Worm (Caenorhabditis elegans) whole organism, L2 larva: Measurements from ENCODE around the gene srd-1.

Experiments
- C34F6.9 ChIP-seq: fragments of 150-350 bp; optimal IDR thresholded peaks from 2 replicates; lab custom pipeline; 2014; ENCODE audit warnings: missing biosample characterization, missing genetic modification characterization
- F13H6.1 ChIP-seq: sonication (generic microtip); optimal IDR thresholded peaks from 2 replicates; lab custom pipeline; 2016; ENCODE audit warnings: missing genetic modification characterization, missing compliant biosample characterization
- R02D3.7 ChIP-seq: fragments of 150-350 bp; optimal IDR thresholded peaks from 2 replicates; lab custom pipeline; 2014; ENCODE audit warnings: missing biosample characterization, missing genetic modification characterization
- Y55F3AM.14 ChIP-seq: fragments of 200-800 bp; sonication (Bioruptor generic); optimal IDR thresholded peaks from 2 replicates; lab custom pipeline; 2018; ENCODE audit warnings: mild to moderate bottlenecking, missing genetic modification characterization, missing compliant biosample characterization
- ZK546.5 ChIP-seq: sonication (generic microtip); optimal IDR thresholded peaks from 2 replicates; lab custom pipeline; 2017; ENCODE audit warnings: missing biosample characterization, missing genetic modification characterization
- aly-2 ChIP-seq: fragments of 150-350 bp; optimal IDR thresholded peaks from 2 replicates; lab custom pipeline; 2014; ENCODE audit warnings: missing biosample characterization, missing genetic modification characterization
- ama-1 ChIP-seq: fragments of 150-350 bp; optimal IDR thresholded peaks from 2 replicates; lab custom pipeline; 2018; ENCODE audit warnings: inconsistent platforms
- blmp-1 ChIP-seq: sonication (generic microtip); optimal IDR thresholded peaks from 2 replicates; lab custom pipeline; 2017; ENCODE audit warnings: missing genetic modification characterization, mild to moderate bottlenecking, missing compliant biosample characterization, antibody characterized with exemption, moderate library complexity; ENCODE audit not compliant: insufficient read depth
- ceh-16 ChIP-seq: fragments of 150-350 bp; optimal IDR thresholded peaks from 2 replicates; lab custom pipeline; 2014; ENCODE audit warnings: missing biosample characterization, missing genetic modification characterization
- crh-2 ChIP-seq: sonication (generic microtip); optimal IDR thresholded peaks from 2 replicates; lab custom pipeline; 2017; ENCODE audit warnings: missing biosample characterization, missing genetic modification characterization
- dmd-4 ChIP-seq: sonication (generic microtip); optimal IDR thresholded peaks from 2 replicates; lab custom pipeline; 2017; ENCODE audit warnings: missing biosample characterization, missing genetic modification characterization
- egl-27 ChIP-seq: sonication (generic microtip); optimal IDR thresholded peaks from 3 replicates; lab custom pipeline; 2017; ENCODE audit warnings: missing biosample characterization, missing genetic modification reagents, missing genetic modification characterization
- elt-3 ChIP-seq: sonication (generic microtip); optimal IDR thresholded peaks from 2 replicates; lab custom pipeline; 2017; ENCODE audit warnings: missing biosample characterization, missing genetic modification characterization
- fos-1 ChIP-seq: fragments of 150-350 bp; optimal IDR thresholded peaks from 2 replicates; lab custom pipeline; 2014; ENCODE audit warnings: missing biosample characterization, missing genetic modification characterization
- gmeb-1 ChIP-seq: fragments of 150-350 bp; optimal IDR thresholded peaks from 2 replicates; lab custom pipeline; 2014; ENCODE audit warnings: missing biosample characterization, missing genetic modification characterization
- lin-11 ChIP-seq: fragments of 150-350 bp; sonication (generic microtip); optimal IDR thresholded peaks from 2 replicates; lab custom pipeline; 2014; ENCODE audit warnings: missing biosample characterization, missing genetic modification characterization, inconsistent platforms, mixed read lengths
- lin-13 ChIP-seq: fragments of 150-350 bp; optimal IDR thresholded peaks from 2 replicates; lab custom pipeline; 2014; ENCODE audit warnings: missing biosample characterization, missing genetic modification reagents, missing genetic modification characterization
- lin-39 ChIP-seq: fragments of 150-350 bp; optimal IDR thresholded peaks from 2 replicates; lab custom pipeline; 2014; ENCODE audit warnings: missing biosample characterization, missing genetic modification reagents, missing genetic modification characterization
- lsy-2 ChIP-seq, 2 experiments: fragments of 150-350 bp in 1 of 2; sonication (generic microtip) in 1 of 2; optimal IDR thresholded peaks; 2 replicates each; lab custom pipeline; 2014 to 2017; ENCODE audit warnings: missing biosample characterization in 2 of 2, missing genetic modification characterization in 2 of 2
- mab-5 ChIP-seq: fragments of 150-350 bp; optimal IDR thresholded peaks from 2 replicates; lab custom pipeline; 2014; ENCODE audit warnings: missing biosample characterization, missing genetic modification characterization
- mbf-1 ChIP-seq: sonication (generic microtip); optimal IDR thresholded peaks from 2 replicates; lab custom pipeline; 2017; ENCODE audit warnings: missing biosample characterization, missing genetic modification characterization
- mdl-1 ChIP-seq, 2 experiments: fragments of 150-350 bp in 1 of 2; sonication (generic microtip) in 1 of 2; optimal IDR thresholded peaks; 2 replicates each; lab custom pipeline; 2017; ENCODE audit warnings: missing biosample characterization in 2 of 2, missing genetic modification characterization in 2 of 2
- nhr-11 ChIP-seq: fragments of 150-350 bp; optimal IDR thresholded peaks from 2 replicates; lab custom pipeline; 2014; ENCODE audit warnings: missing biosample characterization, missing genetic modification characterization
- nhr-12 ChIP-seq: fragments of 150-350 bp; optimal IDR thresholded peaks from 2 replicates; lab custom pipeline; 2014; ENCODE audit warnings: missing biosample characterization, missing genetic modification characterization
- nhr-129 ChIP-seq: fragments of 150-350 bp; optimal IDR thresholded peaks from 2 replicates; lab custom pipeline; 2014; ENCODE audit warnings: missing biosample characterization, missing genetic modification characterization
- nhr-21 ChIP-seq: fragments of 150-350 bp; optimal IDR thresholded peaks from 2 replicates; lab custom pipeline; 2014; ENCODE audit warnings: missing biosample characterization, missing genetic modification characterization
- nhr-23 ChIP-seq: fragments of 150-350 bp; optimal IDR thresholded peaks from 2 replicates; lab custom pipeline; 2014; ENCODE audit warnings: missing biosample characterization, missing genetic modification reagents, missing genetic modification characterization
- nhr-237 ChIP-seq: fragments of 150-350 bp; optimal IDR thresholded peaks from 2 replicates; lab custom pipeline; 2014; ENCODE audit warnings: missing biosample characterization, missing genetic modification characterization
- nhr-25 ChIP-seq: fragments of 150-350 bp; sonication (generic microtip); optimal IDR thresholded peaks from 3 replicates; lab custom pipeline; 2014; ENCODE audit warnings: missing biosample characterization, missing genetic modification characterization
- nhr-6 ChIP-seq: fragments of 150-350 bp; optimal IDR thresholded peaks from 2 replicates; lab custom pipeline; 2014; ENCODE audit warnings: missing biosample characterization, missing genetic modification characterization
- nhr-77 ChIP-seq: fragments of 150-350 bp; optimal IDR thresholded peaks from 2 replicates; lab custom pipeline; 2014; ENCODE audit warnings: missing biosample characterization, missing genetic modification characterization
- peb-1 ChIP-seq: fragments of 150-350 bp; optimal IDR thresholded peaks from 2 replicates; lab custom pipeline; 2014; ENCODE audit warnings: missing biosample characterization, missing genetic modification characterization
- skn-1 ChIP-seq: sonication (generic microtip); optimal IDR thresholded peaks from 2 replicates; lab custom pipeline; 2017; ENCODE audit warnings: missing biosample characterization, missing genetic modification characterization
- sma-3 ChIP-seq: sonication (generic microtip); optimal IDR thresholded peaks from 2 replicates; lab custom pipeline; 2016; ENCODE audit warnings: missing genetic modification reagents, missing genetic modification characterization, missing compliant biosample characterization
- sma-9 ChIP-seq, 2 experiments: fragments of 150-350 bp in 1 of 2; sonication (generic microtip) in 1 of 2; optimal IDR thresholded peaks; 2 replicates each; lab custom pipeline; 2014 to 2016; ENCODE audit warnings: missing genetic modification characterization in 2 of 2, mild to moderate bottlenecking in 1 of 2, missing biosample characterization in 1 of 2, missing compliant biosample characterization in 1 of 2, missing genetic modification reagents in 1 of 2, moderate library complexity in 1 of 2
- snpc-4 ChIP-seq: fragments of 150-350 bp; optimal IDR thresholded peaks from 2 replicates; lab custom pipeline; 2014; ENCODE audit warnings: missing biosample characterization, missing genetic modification characterization
- unc-39 ChIP-seq: fragments of 150-350 bp; optimal IDR thresholded peaks from 2 replicates; lab custom pipeline; 2014; ENCODE audit warnings: missing biosample characterization, missing genetic modification characterization
- unc-55 ChIP-seq: fragments of 150-350 bp; sonication (generic microtip); optimal IDR thresholded peaks from 3 replicates; lab custom pipeline; 2014; ENCODE audit warnings: missing biosample characterization, missing genetic modification reagents, missing genetic modification characterization
- zag-1 ChIP-seq: fragments of 150-350 bp; optimal IDR thresholded peaks from 2 replicates; lab custom pipeline; 2014; ENCODE audit warnings: missing biosample characterization, missing genetic modification characterization
- ztf-1 ChIP-seq: fragments of 200-800 bp; sonication (Bioruptor generic); conservative IDR thresholded peaks from 2 replicates; pipeline ENCODE4 v1.3.6; 2022; ENCODE audit warnings: missing genetic modification characterization, missing compliant biosample characterization
- ztf-11 ChIP-seq: sonication (generic microtip); optimal IDR thresholded peaks from 2 replicates; lab custom pipeline; 2017; ENCODE audit warnings: missing biosample characterization, missing genetic modification characterization
- ztf-4 ChIP-seq: fragments of 150-350 bp; optimal IDR thresholded peaks from 2 replicates; lab custom pipeline; 2014; ENCODE audit warnings: missing biosample characterization, missing genetic modification characterization

srd-1 gene

DNA sequence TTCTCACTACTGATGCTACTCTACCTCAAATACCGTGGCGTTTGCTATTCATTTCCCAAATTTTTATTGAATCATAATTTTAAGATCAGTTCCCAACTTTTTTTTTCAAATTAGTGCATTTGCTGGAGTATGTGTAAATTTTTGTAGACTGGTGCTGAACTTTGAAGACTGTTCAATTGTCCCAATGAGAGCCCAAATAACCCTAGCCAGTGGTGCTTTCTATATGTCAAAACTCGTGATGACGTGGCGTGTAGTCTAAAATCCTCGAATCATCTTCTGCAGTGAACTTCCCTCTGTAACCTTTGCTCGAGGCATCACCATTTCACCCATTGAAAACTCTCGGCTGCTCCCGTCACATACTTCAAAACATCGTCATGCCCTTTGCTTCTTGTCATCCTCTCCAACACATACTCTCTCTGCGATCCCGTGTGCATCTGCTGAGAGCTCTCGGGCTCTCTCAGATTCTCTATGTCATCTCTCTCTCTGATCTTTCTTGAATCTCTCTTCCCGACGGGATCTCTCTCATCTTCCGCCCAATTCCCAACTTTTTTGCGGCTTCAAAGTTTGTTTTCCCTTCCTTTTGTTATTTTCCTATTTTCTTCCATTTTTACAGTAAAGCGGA, 22.0 kb upstream of the srd-1 start (continued):
- TF ChIP-seq egl-27 (tag; lab: Kevin White, UChicago) = no peak
- peak; percentile 74 for TF ChIP-seq nhr-129 (tag; lab: Kevin White, UChicago)
- TF ChIP-seq, all 48 proteins: peak for 3

DNA sequence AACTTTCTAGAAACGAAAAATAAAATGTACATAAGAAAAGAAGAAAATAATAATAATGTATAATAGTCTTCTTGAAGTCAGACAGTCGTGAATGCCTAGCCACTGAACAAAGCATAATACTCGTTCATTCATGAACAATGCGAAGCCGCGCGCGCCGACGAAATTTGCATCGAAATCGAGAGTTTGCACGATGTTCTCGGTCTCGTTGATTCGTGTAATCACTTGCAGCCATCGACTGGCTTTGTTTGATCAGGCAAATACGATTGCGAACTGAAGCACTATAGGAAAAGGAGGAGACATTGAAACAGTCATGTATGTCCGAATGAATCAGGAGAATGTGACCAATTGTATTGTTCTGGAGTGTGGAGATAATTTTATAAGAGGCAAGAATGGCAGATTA, 21.2 kb upstream of the srd-1 start:
- TF ChIP-seq blmp-1 = peak; percentile 50
- TF ChIP-seq ceh-16 (tag; lab: Kevin White, UChicago) = no peak

DNA sequence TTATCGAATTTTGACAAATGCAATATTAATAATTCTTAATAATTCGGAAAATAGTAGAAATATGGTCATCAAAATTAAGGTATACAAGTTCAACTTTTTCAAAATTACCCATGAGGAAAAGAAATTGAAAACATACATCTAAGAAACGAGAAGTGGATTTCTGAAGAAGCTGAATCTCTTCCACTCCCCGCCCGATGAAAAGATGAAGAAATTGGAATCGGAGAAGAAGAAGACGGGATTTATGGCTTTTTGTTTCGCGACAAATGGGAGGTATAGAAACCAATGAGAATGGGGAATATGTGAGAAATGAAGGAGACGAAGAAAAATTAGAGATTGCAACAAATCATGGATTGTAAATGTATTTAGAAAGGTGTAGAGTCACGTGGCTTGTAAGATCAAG, 20.5 kb upstream of the srd-1 start:
- TF ChIP-seq mab-5 (tag; lab: Kevin White, UChicago) (peak; percentile 5), lin-13 (GFP tag; lab: Kevin White, UChicago) (no peak)
- TF ChIP-seq, all 48 proteins: peak for 1

DNA sequence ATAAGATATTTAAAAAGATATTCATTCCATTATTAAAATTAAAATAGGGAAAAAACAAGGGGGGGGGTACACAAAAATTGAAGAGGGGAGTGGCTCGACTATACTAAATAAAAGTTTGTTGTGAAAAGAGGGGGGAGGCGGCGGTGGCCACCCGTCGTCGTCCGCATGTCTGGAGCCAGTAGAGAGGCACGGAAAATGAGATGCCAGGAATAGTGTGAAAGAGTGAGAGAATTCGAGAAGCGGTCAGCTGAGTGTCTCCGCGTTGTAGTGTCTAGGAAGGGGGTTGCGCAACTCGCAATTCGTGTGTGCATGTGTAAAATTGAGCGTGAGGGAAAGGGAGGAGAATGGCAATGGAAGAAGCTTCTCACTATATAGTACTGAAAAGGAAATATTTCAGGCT, 19.7 kb upstream of the srd-1 start:
- TF ChIP-seq mab-5 (tag; lab: Kevin White, UChicago) = no peak
- no peak for TF ChIP-seq ztf-1 (GFP tag; lab: Robert Waterston, UW)
- TF ChIP-seq nhr-23 (tag; lab: Kevin White, UChicago) = no peak
- no peak for TF ChIP-seq skn-1
- TF ChIP-seq lin-11 (tag; lab: Kevin White, UChicago) = peak; percentile 15
- no peak for TF ChIP-seq ceh-16 (tag; lab: Kevin White, UChicago)
- no peak for TF ChIP-seq ama-1 (lab: Kevin White, UChicago)
- TF ChIP-seq Y55F3AM.14 (GFP tag; lab: Kevin White, UChicago) = no peak
- no peak for TF ChIP-seq ZK546.5 (tag; lab: Kevin White, UChicago)
- TF ChIP-seq lin-39 (tag; lab: Kevin White, UChicago) = no peak
- no peak for TF ChIP-seq snpc-4 (tag; lab: Kevin White, UChicago)
- no peak for TF ChIP-seq elt-3 (tag; lab: Kevin White, UChicago)
- no peak for TF ChIP-seq crh-2
- TF ChIP-seq F13H6.1 (tag; lab: Kevin White, UChicago) = peak; percentile 10
- peak in 1 of 2 experiments; percentile 32 for TF ChIP-seq lsy-2 (tag; optimal IDR thresholded peaks at IDR 0.05; lab: Kevin White, UChicago)
- TF ChIP-seq unc-55 = peak; percentile 68
- TF ChIP-seq nhr-25 (tag; lab: Kevin White, UChicago) = no peak
- no peak for TF ChIP-seq dmd-4 (tag; lab: Kevin White, UChicago)
- no peak for TF ChIP-seq gmeb-1 (tag; lab: Kevin White, UChicago)
- peak; percentile 18 for TF ChIP-seq nhr-129 (tag; lab: Kevin White, UChicago)
- no peak for TF ChIP-seq nhr-21
- TF ChIP-seq aly-2 = no peak
- no peak for TF ChIP-seq unc-39
- TF ChIP-seq egl-27 (tag; lab: Kevin White, UChicago) = no peak
- peak; percentile 36 for TF ChIP-seq C34F6.9
- TF ChIP-seq mbf-1 (tag; lab: Kevin White, UChicago) = no peak

DNA sequence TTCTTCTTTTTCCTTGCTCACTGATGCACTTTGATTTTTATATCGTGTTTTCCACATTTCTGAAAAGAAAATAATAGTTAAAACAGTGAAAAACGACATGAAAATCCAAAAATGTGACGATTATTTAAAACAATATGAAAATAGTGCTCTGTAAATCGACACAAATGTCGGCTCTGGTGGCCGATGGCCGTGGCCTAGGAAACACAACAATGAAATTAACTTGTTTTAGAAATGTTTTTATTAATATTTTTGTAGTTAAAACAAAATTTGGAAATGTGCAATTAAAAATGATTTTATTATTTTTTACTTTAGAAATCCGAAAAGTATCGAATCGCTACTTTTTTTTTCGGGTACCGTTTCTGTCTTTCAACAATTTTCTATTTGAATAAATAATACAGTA, 18.2 kb upstream of the srd-1 start, which contains the start of gene arv-1:
Gene arv-1, minus strand, starts transcription at position 65 of the 400 bp plus-strand sequence.
- TF ChIP-seq nhr-11 (no peak), crh-2 (peak; percentile 56), nhr-25 (tag; lab: Kevin White, UChicago) (peak; percentile 23), ama-1 (lab: Kevin White, UChicago) (no peak), fos-1 (peak; percentile 16), gmeb-1 (tag; lab: Kevin White, UChicago) (peak; percentile 66), ceh-16 (tag; lab: Kevin White, UChicago) (no peak), unc-55 (peak; percentile 64), lin-13 (GFP tag; lab: Kevin White, UChicago) (peak; percentile 31), unc-39 (no peak), zag-1 (no peak), ztf-11 (tag; lab: Kevin White, UChicago) (no peak), R02D3.7 (tag; lab: Kevin White, UChicago) (peak; percentile 79), mdl-1 (tag; optimal IDR thresholded peaks at IDR 0.05; lab: Kevin White, UChicago) (no peak), sma-9 (GFP tag; optimal IDR thresholded peaks at IDR 0.05; lab: Kevin White, UChicago) (peak; percentile 72), sma-9 (tag; optimal IDR thresholded peaks at IDR 0.05; lab: Kevin White, UChicago) (no peak), dmd-4 (tag; lab: Kevin White, UChicago) (no peak), sma-3 (GFP tag; lab: Kevin White, UChicago) (peak; percentile 70), nhr-6 (tag; lab: Kevin White, UChicago) (no peak), lin-11 (tag; lab: Kevin White, UChicago) (no peak), nhr-12 (tag; lab: Kevin White, UChicago) (no peak), ztf-4 (tag; lab: Kevin White, UChicago) (peak; percentile 14), nhr-237 (tag; lab: Kevin White, UChicago) (no peak), peb-1 (tag; lab: Kevin White, UChicago) (no peak), aly-2 (no peak), snpc-4 (tag; lab: Kevin White, UChicago) (no peak), mbf-1 (tag; lab: Kevin White, UChicago) (no peak), mab-5 (tag; lab: Kevin White, UChicago) (no peak), nhr-77 (tag; lab: Kevin White, UChicago) (no peak), nhr-21 (peak; percentile 27), ZK546.5 (tag; lab: Kevin White, UChicago) (no peak), nhr-129 (tag; lab: Kevin White, UChicago) (no peak), elt-3 (tag; lab: Kevin White, UChicago) (no peak), Y55F3AM.14 (GFP tag; lab: Kevin White, UChicago) (no peak)
